Worm (Caenorhabditis elegans) whole organism, young adult: ENCODE data around the gene F18A1.1.

ENCODE experiments used
- C17E4.6 ChIP-seq: fragments of 200-800 bp; sonication (Bioruptor generic); IDR thresholded peaks from 2 replicates; pipeline ENCODE4 v1.3.6; 2022; ENCODE audit warnings: missing genetic modification reagents, missing genetic modification characterization, missing compliant biosample characterization
- F33H1.4 ChIP-seq: fragments of 200-800 bp; sonication (Bioruptor generic); IDR thresholded peaks from 2 replicates; pipeline ENCODE4 v1.3.6; 2022; ENCODE audit warnings: missing genetic modification reagents, missing genetic modification characterization, missing compliant biosample characterization
- F39B2.1 ChIP-seq: fragments of 200-800 bp; sonication (Bioruptor generic); IDR thresholded peaks from 2 replicates; pipeline ENCODE4 v1.3.6; 2022; ENCODE audit warnings: missing genetic modification reagents, missing genetic modification characterization, missing compliant biosample characterization
- F55B11.4 ChIP-seq: sonication (generic microtip); optimal IDR thresholded peaks from 2 replicates; lab custom pipeline; 2016; ENCODE audit warnings: missing compliant biosample characterization, missing genetic modification characterization, borderline replicate concordance; ENCODE audit not compliant: insufficient read depth
- K11D2.4 ChIP-seq: fragments of 200-800 bp; sonication (Bioruptor generic); IDR thresholded peaks from 2 replicates; pipeline ENCODE4 v1.3.6; 2022; ENCODE audit warnings: missing genetic modification reagents, missing genetic modification characterization, missing compliant biosample characterization
- Y79H2A.3 ChIP-seq: fragments of 200-800 bp; sonication (Bioruptor generic); conservative IDR thresholded peaks from 2 replicates; pipeline ENCODE4 v1.3.6; 2022; ENCODE audit warnings: missing genetic modification reagents, missing genetic modification characterization, missing compliant biosample characterization
- ama-1 ChIP-seq, 3 experiments: fragments of 150-350 bp in 1 of 3; sonication (generic microtip) in 2 of 3; optimal IDR thresholded peaks; 2 replicates each; lab custom pipeline; 2014 to 2018; ENCODE audit warnings: missing biosample characterization in 2 of 3, missing genetic modification characterization in 2 of 3, missing genetic modification reagents in 2 of 3
- attf-3 ChIP-seq: fragments of 200-800 bp; sonication (Bioruptor generic); conservative IDR thresholded peaks from 2 replicates; pipeline ENCODE4 v1.3.6; 2022; ENCODE audit warnings: missing genetic modification reagents, missing genetic modification characterization, missing compliant biosample characterization
- ccch-3 ChIP-seq: fragments of 200-800 bp; sonication (Bioruptor generic); optimal IDR thresholded peaks from 2 replicates; lab custom pipeline; 2018; ENCODE audit warnings: mild to moderate bottlenecking, missing genetic modification characterization, missing compliant biosample characterization
- ceh-27 ChIP-seq: fragments of 200-800 bp; sonication (Bioruptor generic); optimal IDR thresholded peaks from 2 replicates; lab custom pipeline; 2018; ENCODE audit warnings: mild to moderate bottlenecking, missing genetic modification characterization, moderate library complexity, missing compliant biosample characterization
- ceh-58 ChIP-seq: fragments of 200-800 bp; sonication (Bioruptor generic); IDR thresholded peaks from 2 replicates; pipeline ENCODE4 v1.3.6; 2022; ENCODE audit warnings: missing genetic modification characterization, missing compliant biosample characterization
- ceh-79 ChIP-seq: sonication (generic microtip); optimal IDR thresholded peaks from 2 replicates; lab custom pipeline; 2017; ENCODE audit warnings: mild to moderate bottlenecking, missing genetic modification characterization, missing compliant biosample characterization
- chd-7 ChIP-seq: sonication (generic microtip); optimal IDR thresholded peaks from 2 replicates; lab custom pipeline; 2016; ENCODE audit warnings: mild to moderate bottlenecking, missing genetic modification characterization, moderate library complexity, missing compliant biosample characterization
- dpl-1 ChIP-seq: fragments of 150-350 bp; optimal IDR thresholded peaks from 2 replicates; lab custom pipeline; 2014; ENCODE audit warnings: missing biosample characterization, missing genetic modification reagents, missing genetic modification characterization
- lin-40 ChIP-seq: sonication (generic microtip); optimal IDR thresholded peaks from 2 replicates; lab custom pipeline; 2016; ENCODE audit warnings: missing genetic modification characterization, mild to moderate bottlenecking, missing compliant biosample characterization, missing genotype, missing genetic modification reagents
- madf-6 ChIP-seq: fragments of 200-800 bp; sonication (Bioruptor generic); IDR thresholded peaks from 2 replicates; pipeline ENCODE4 v1.3.6; 2022; ENCODE audit warnings: missing genetic modification reagents, missing genetic modification characterization, missing compliant biosample characterization
- nfya-2 ChIP-seq: fragments of 200-800 bp; sonication (Bioruptor generic); IDR thresholded peaks from 2 replicates; pipeline ENCODE4 v1.3.6; 2022; ENCODE audit warnings: missing genetic modification reagents, missing genetic modification characterization, missing compliant biosample characterization
- nfyb-1 ChIP-seq: fragments of 200-800 bp; sonication (Bioruptor generic); IDR thresholded peaks from 2 replicates; pipeline ENCODE4 v1.3.6; 2022; ENCODE audit warnings: missing genetic modification reagents, missing genetic modification characterization, missing compliant biosample characterization
- nhr-179 ChIP-seq: sonication (generic microtip); optimal IDR thresholded peaks from 2 replicates; lab custom pipeline; 2016; ENCODE audit warnings: mild to moderate bottlenecking, missing genetic modification characterization, missing compliant biosample characterization
- nhr-90 ChIP-seq: sonication (generic microtip); optimal IDR thresholded peaks from 2 replicates; lab custom pipeline; 2016; ENCODE audit warnings: missing genotype, mild to moderate bottlenecking, missing genetic modification characterization, missing compliant biosample characterization
- sea-2 ChIP-seq: fragments of 200-800 bp; sonication (Bioruptor generic); IDR thresholded peaks from 2 replicates; pipeline ENCODE4 v1.3.6; 2022; ENCODE audit warnings: missing genetic modification characterization, missing compliant biosample characterization
- snpc-3.4 ChIP-seq: sonication (generic microtip); optimal IDR thresholded peaks from 2 replicates; lab custom pipeline; 2017; ENCODE audit warnings: missing genetic modification characterization, mild to moderate bottlenecking, missing compliant biosample characterization, antibody characterized with exemption, moderate library complexity, missing genotype, missing genetic modification reagents
- tbx-9 ChIP-seq: sonication (generic microtip); optimal IDR thresholded peaks from 2 replicates; lab custom pipeline; 2016; ENCODE audit warnings: borderline replicate concordance, missing genetic modification characterization, inconsistent platforms, missing compliant biosample characterization
- unc-62 ChIP-seq: fragments of 150-350 bp; optimal IDR thresholded peaks from 2 replicates; lab custom pipeline; 2014; ENCODE audit warnings: missing biosample characterization, missing genetic modification reagents, missing genetic modification characterization
- zim-3 ChIP-seq: sonication (generic microtip); optimal IDR thresholded peaks from 2 replicates; lab custom pipeline; 2017; ENCODE audit warnings: mild to moderate bottlenecking, missing genetic modification characterization, moderate library complexity, missing compliant biosample characterization
- ztf-26 ChIP-seq: sonication (generic microtip); optimal IDR thresholded peaks from 2 replicates; lab custom pipeline; 2017; ENCODE audit warnings: missing genetic modification characterization, missing compliant biosample characterization
- ztf-28 ChIP-seq: fragments of 200-800 bp; sonication (Bioruptor generic); IDR thresholded peaks from 2 replicates; pipeline ENCODE4 v1.3.6; 2022; ENCODE audit warnings: missing genetic modification reagents, missing genetic modification characterization, missing compliant biosample characterization
- ztf-3 ChIP-seq: fragments of 200-800 bp; sonication (Bioruptor generic); optimal IDR thresholded peaks from 2 replicates; lab custom pipeline; 2018; ENCODE audit warnings: mild to moderate bottlenecking, missing genetic modification characterization, missing compliant biosample characterization
- ztf-6 ChIP-seq: fragments of 200-800 bp; sonication (Bioruptor generic); IDR thresholded peaks from 2 replicates; pipeline ENCODE4 v1.3.6; 2022; ENCODE audit warnings: missing genetic modification reagents, missing genetic modification characterization, missing compliant biosample characterization

The F18A1.1 gene

ce11 chrII:7724603-7725002, 39.9 kb downstream of the F18A1.1 start, which contains the start of gene cpna-2:
TSS of gene cpna-2 (plus strand) at chrII:7724903.
- TF ChIP-seq snpc-3.4 (tag; lab: Kevin White, UChicago) (no peak), F55B11.4 (no peak), ztf-6 (GFP tag; lab: Robert Waterston, UW) (no peak), ama-1 (optimal IDR thresholded peaks at IDR 0.05; lab: Kevin White, UChicago) (no peak), ama-1 (GFP tag; optimal IDR thresholded peaks at IDR 0.05; lab: Kevin White, UChicago) (no peak), nhr-179 (tag; lab: Kevin White, UChicago) (no peak), ceh-27 (no peak), madf-6 (GFP tag; lab: Robert Waterston, UW) (no peak), nhr-90 (tag; lab: Kevin White, UChicago) (no peak), attf-3 (GFP tag; lab: Robert Waterston, UW) (no peak), ztf-3 (no peak), C17E4.6 (no peak), ztf-28 (no peak), ceh-58 (GFP tag; lab: Robert Waterston, UW) (no peak), ccch-3 (no peak), ceh-79 (tag; lab: Kevin White, UChicago) (no peak), lin-40 (tag; lab: Kevin White, UChicago) (no peak)

DNA sequence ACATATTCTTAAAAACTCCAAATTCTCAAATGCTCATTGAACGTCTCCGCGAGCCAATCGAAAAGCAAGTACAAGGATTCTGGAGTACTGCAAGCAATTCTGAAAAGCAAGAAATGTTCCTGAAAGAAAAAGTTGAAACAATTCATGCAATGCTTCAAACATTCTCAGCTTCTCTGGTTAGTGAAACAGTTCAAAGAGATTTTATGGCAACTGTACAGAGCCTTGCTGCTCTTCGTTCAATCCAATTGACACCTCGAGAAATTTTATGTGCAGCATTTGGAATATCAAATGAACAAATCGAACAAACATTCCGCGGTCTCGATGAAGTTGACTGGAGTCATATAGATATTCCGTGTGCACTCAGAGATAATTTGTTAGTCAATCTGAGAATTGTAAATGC, 52.0 kb downstream of the F18A1.1 start:
- TF ChIP-seq lin-40 (tag; lab: Kevin White, UChicago) (no peak), F39B2.1 (GFP tag; lab: Robert Waterston, UW) (no peak), zim-3 (tag; lab: Kevin White, UChicago) (no peak), dpl-1 (GFP tag; lab: Kevin White, UChicago) (no peak), nhr-179 (tag; lab: Kevin White, UChicago) (no peak), sea-2 (GFP tag; lab: Robert Waterston, UW) (no peak), F33H1.4 (GFP tag; lab: Robert Waterston, UW) (no peak), K11D2.4 (GFP tag; lab: Robert Waterston, UW) (no peak), chd-7 (tag; lab: Kevin White, UChicago) (no peak), nfyb-1 (no peak), Y79H2A.3 (no peak), nfya-2 (GFP tag; lab: Robert Waterston, UW) (no peak), ztf-26 (tag; lab: Kevin White, UChicago) (no peak), tbx-9 (tag; lab: Kevin White, UChicago) (no peak), unc-62 (no peak)
